Fruit fly (Drosophila melanogaster): ENCODE data around the gene CG10588.

The CG10588 gene

dm6 chr3L:20930059-20930785 lies 26.5 kb upstream of the CG10588 start (continued):
- no peak for TF ChIP-seq CG10274 (GFP tag; optimal IDR thresholded peaks at IDR 0.05)
- peak; percentile 64 for TF ChIP-seq Oli (tag; optimal IDR thresholded peaks at IDR 0.05)
- TF ChIP-seq grau (tag; optimal IDR thresholded peaks at IDR 0.05): peak; percentile 55
- no peak for TF ChIP-seq CkIIα-i1 (GFP tag; IDR thresholded peaks at IDR 0.05)
- no peak for TF ChIP-seq CG16813 (GFP tag; IDR thresholded peaks at IDR 0.05; ENCODE audit: partially characterized antibody)
- peak; percentile 29; the same call in 1 of the 2 replicates for TF ChIP-seq vvl (GFP tag; IDR thresholded peaks at IDR 0.05)
- no peak for TF ChIP-seq salm (tag; optimal IDR thresholded peaks at IDR 0.05)
- peak; percentile 17 for TF ChIP-seq CG1529 (GFP tag; optimal IDR thresholded peaks at IDR 0.05)
- TF ChIP-seq Awh (GFP tag; IDR thresholded peaks at IDR 0.05): peak; percentile 64; the same call in 1 of the 2 replicates
- TF ChIP-seq C15 (GFP tag; IDR thresholded peaks at IDR 0.05): no peak
- TF ChIP-seq Oaz (GFP tag; IDR thresholded peaks at IDR 0.05): no peak
- TF ChIP-seq Asciz (GFP tag; optimal IDR thresholded peaks at IDR 0.05): peak; percentile 57
- TF ChIP-seq CG4282 (GFP tag; optimal IDR thresholded peaks at IDR 0.05): no peak
- TF ChIP-seq CG10979 (tag; optimal IDR thresholded peaks at IDR 0.05): peak; percentile 82
- no peak for TF ChIP-seq h (optimal IDR thresholded peaks at IDR 0.05)
- peak; percentile 32 for TF ChIP-seq CG13775 (GFP tag; optimal IDR thresholded peaks at IDR 0.05)
- TF ChIP-seq Nf-YB (GFP tag; optimal IDR thresholded peaks at IDR 0.05): peak; percentile 24
- no peak for TF ChIP-seq Dip3 (GFP tag; optimal IDR thresholded peaks at IDR 0.05)
- peak; percentile 9 for TF ChIP-seq Six4 (GFP tag; optimal IDR thresholded peaks at IDR 0.05)
- peak; percentile 72 for TF ChIP-seq Drgx (GFP tag; IDR thresholded peaks at IDR 0.05)
- no peak for TF ChIP-seq pnt (GFP tag; optimal IDR thresholded peaks at IDR 0.05)
- TF ChIP-seq Spps (tag; optimal IDR thresholded peaks at IDR 0.05): peak; percentile 68
- peak; percentile 67 for TF ChIP-seq dmrt99B (tag; optimal IDR thresholded peaks at IDR 0.05)
- TF ChIP-seq D (optimal IDR thresholded peaks at IDR 0.05): no peak
- peak; percentile 71 for TF ChIP-seq D (GFP tag; optimal IDR thresholded peaks at IDR 0.05)
- TF ChIP-seq zf30C (GFP tag; optimal IDR thresholded peaks at IDR 0.05): peak; percentile 48
- TF ChIP-seq sc (optimal IDR thresholded peaks at IDR 0.05): no peak
- peak; percentile 31 for TF ChIP-seq sc (GFP tag; optimal IDR thresholded peaks at IDR 0.05)
- no peak for TF ChIP-seq fd64A (GFP tag; optimal IDR thresholded peaks at IDR 0.05)
- TF ChIP-seq CG8388 (GFP tag; optimal IDR thresholded peaks at IDR 0.05): peak; percentile 75
- no peak for TF ChIP-seq CG5953 (GFP tag; IDR thresholded peaks at IDR 0.05)
- peak; percentile 9 for TF ChIP-seq Lhr (GFP tag; optimal IDR thresholded peaks at IDR 0.05)
- no peak for TF ChIP-seq CG10543 (GFP tag; optimal IDR thresholded peaks at IDR 0.05)
- no peak for TF ChIP-seq bowl (GFP tag; IDR thresholded peaks at IDR 0.05)
- no peak; the same call in 1 of the 2 replicates for TF ChIP-seq CG14667 (GFP tag; IDR thresholded peaks at IDR 0.05)
- TF ChIP-seq E2f2 (GFP tag; IDR thresholded peaks at IDR 0.05): no peak
- TF ChIP-seq Abd-B (GFP tag; optimal IDR thresholded peaks at IDR 0.05): peak; percentile 48
- TF ChIP-seq tio (GFP tag; optimal IDR thresholded peaks at IDR 0.05): peak; percentile 22
- no peak for TF ChIP-seq so (GFP tag; IDR thresholded peaks at IDR 0.05)
- TF ChIP-seq run (tag; optimal IDR thresholded peaks at IDR 0.05): peak; percentile 9
- no peak for TF ChIP-seq crc (GFP tag; optimal IDR thresholded peaks at IDR 0.05)
- TF ChIP-seq CG8359 (GFP tag; optimal IDR thresholded peaks at IDR 0.05; ENCODE audit: borderline replicate concordance): peak; percentile 47
- TF ChIP-seq CG18262 (tag; optimal IDR thresholded peaks at IDR 0.05): peak; percentile 84
- TF ChIP-seq CG30431 (GFP tag; optimal IDR thresholded peaks at IDR 0.05): peak; percentile 17
- TF ChIP-seq bsh (GFP tag; optimal IDR thresholded peaks at IDR 0.05): peak; percentile 36 to 79
- TF ChIP-seq CG11723 (GFP tag; optimal IDR thresholded peaks at IDR 0.05): peak; percentile 5
- TF ChIP-seq CG7839 (tag; optimal IDR thresholded peaks at IDR 0.05): peak; percentile 53
- TF ChIP-seq Atf3 (GFP tag; optimal IDR thresholded peaks at IDR 0.05): no peak
- TF ChIP-seq Sox102F (GFP tag; optimal IDR thresholded peaks at IDR 0.05): peak; percentile 73
- TF ChIP-seq lola (GFP tag; optimal IDR thresholded peaks at IDR 0.05): peak in 1 of 3 experiments; percentile 76

Data from whole organism, embryonic.